Worm (Caenorhabditis elegans): ENCODE data around the gene Y43F8C.17.

The Y43F8C.17 gene

DNA sequence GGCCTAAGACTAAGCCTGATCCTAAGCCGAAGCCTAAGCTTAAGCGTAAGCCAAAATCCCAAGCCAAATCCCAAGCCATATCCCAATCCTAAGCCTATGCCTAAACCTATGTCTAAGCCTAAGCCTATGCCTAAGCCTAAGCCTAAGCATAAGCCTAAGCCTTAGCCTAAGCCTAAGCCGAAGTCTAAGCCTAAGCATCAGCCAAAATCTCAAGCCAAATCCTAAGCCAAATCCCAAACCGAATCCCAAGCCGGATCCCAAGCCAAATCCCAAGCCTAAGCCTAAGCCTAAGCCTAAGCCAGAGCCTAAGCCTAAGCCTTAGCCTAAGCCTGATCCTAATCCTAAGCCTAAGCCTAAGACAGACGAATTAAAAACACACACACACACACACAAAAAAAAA lies 31.2 kb downstream of the Y43F8C.17 start:
- TF ChIP-seq unc-62 (GFP tag; optimal IDR thresholded peaks at IDR 0.05) = no peak

DNA sequence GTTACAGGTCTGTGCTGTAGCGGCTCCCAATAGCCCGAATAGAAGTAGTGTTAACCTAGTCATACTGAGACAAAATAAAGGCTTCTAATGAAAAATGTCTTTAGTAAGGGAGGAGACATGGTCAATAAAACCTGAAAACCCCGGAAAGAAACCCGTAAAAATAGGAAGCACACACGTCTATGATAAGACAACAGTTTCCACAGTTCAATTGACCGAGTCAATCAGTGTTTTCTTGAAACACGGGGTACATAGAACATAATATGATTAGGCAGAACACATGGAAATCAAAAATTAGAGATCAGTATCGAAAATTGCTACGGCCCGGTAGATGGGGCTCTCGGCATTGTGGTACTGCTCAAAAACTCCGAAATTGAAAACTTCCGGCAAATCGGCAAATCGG lies 35.2 kb downstream of the Y43F8C.17 start, which contains the start of gene clec-49:
Gene clec-49 (minus strand): TSS at position 103 of the 400 bp plus-strand sequence.
- no peak for TF ChIP-seq unc-62 (GFP tag; optimal IDR thresholded peaks at IDR 0.05)

DNA sequence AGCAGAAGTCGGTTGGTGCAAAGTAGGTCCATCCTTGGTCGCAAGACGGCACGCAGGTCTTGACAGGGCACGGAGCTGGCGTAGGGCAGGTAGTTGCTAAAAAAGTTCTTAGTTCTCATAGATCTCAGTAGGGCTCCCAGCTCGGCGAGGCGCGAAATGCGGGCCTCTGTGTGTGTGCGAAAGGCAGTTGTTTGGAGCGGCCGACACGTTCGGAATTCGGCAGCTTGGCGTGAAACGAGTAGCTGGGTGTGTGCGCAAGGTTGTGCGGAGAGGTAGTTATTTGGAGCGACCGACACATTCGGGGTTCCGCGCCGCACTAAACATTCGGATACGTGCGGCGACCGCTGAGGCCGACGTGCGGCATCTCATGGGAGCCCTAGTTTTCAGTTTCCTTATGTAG lies 36.9 kb downstream of the Y43F8C.17 start:
- no peak for TF ChIP-seq unc-62 (GFP tag; optimal IDR thresholded peaks at IDR 0.05)

DNA sequence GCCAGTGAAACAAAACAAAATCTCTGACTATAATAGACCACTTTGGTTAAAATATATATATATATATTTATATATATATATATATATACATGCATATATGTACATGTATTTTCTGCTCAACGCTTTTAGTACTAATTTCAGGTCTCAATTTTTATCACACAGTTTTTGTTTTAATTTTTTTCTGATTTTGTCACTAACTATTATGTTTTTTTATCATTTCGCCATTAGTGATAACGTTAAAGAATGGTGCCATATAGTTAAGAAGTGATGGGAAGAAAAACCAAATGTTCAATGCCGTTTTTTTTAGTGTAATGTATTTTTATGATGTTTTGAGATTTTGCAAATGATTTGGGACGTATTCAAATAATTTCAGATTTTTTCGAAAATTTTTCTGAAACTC lies 38.4 kb downstream of the Y43F8C.17 start:
- TF ChIP-seq unc-62 (GFP tag; optimal IDR thresholded peaks at IDR 0.05) = no peak

DNA sequence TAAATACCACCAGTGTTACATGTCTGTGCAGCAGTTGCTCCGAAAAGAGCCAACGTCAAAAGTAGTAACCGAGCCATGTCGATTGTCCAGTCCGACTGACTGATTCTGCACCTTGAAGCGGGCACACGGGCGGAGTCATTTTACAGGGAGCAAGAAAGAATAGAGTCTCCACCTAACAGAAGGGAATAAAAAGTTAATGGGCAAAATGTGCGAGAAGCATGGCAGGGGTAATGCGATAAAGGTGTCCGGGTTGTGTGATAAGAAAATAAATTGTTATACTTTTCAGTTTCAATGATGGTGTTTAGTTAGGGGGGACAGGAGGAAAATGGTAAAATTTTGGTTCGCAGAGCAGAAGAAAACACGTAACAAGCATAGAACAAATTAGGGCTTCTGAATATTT lies 39.3 kb downstream of the Y43F8C.17 start, which contains the start of gene clec-50:
Gene clec-50 (minus strand): TSS at position 109 of the 400 bp plus-strand sequence.
- TF ChIP-seq unc-62 (GFP tag; optimal IDR thresholded peaks at IDR 0.05) = no peak

DNA sequence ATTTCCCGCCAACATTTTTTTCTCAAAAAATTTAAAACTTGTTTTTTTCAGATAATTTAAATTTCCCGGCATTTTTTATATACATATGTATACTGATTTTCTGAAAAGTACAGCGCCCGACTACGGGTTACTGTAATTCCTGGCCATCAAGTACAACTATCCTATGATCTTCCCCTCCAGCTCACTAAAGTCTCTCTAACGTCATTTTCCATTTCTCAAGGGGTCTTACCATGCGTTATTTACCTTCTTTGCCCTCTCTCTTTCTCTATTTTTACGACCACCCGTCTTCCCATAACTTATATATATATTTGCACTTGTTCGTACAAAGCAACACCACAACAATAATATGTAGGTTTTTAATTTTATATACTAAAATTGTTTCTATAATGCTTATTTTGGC lies 40.3 kb downstream of the Y43F8C.17 start, which contains the start of gene W04E12.9:
Gene W04E12.9 (plus strand): TSS at position 301 of the 400 bp plus-strand sequence.
- TF ChIP-seq unc-62 (GFP tag; optimal IDR thresholded peaks at IDR 0.05) = no peak

DNA sequence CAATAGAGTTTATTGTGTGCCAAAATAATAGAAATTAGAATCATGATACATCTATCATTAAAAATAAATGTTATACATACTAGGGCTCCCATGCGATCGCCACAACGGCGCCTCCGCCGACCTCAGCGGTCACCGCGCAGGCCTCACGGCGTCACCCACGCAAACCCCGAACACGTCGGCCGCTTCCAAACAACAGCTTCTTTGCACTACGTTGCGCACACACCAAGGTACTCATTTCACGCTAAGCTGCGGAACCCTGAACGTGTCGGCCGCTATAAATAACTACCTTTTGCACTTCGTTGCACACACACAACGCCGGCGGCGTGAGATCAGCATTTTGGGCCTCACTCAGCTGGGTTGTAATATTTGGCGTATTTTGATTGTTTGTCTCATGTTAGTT lies 43.3 kb downstream of the Y43F8C.17 start:
- TF ChIP-seq unc-62 (GFP tag; optimal IDR thresholded peaks at IDR 0.05) = no peak

DNA sequence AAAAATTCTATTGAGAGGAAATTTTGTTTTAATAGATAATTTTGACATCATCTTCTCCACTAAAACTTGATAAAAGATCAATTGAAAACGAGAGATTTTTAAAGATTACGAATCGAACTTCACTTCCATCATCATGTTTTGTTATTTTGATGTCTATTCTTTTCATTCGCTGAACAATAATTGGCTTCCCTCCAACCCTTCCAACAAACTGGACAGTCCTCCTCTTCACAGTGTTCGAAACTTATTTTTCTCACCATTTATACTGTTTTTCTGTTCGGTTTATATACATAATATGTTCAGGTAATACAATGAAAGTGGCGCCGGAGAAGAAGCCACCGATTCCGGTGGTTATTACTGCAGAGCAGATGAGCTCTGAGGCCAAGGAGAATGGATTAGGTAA lies 44.8 kb downstream of the Y43F8C.17 start, which contains the start of gene M162.5:
Gene M162.5 (plus strand): TSS at position 301 of the 400 bp plus-strand sequence.
- TF ChIP-seq unc-62 (GFP tag; optimal IDR thresholded peaks at IDR 0.05) = no peak

Measured in whole organism, dauer.